Worm (Caenorhabditis elegans): Measurements from ENCODE around the gene F58B4.7.

DNA sequence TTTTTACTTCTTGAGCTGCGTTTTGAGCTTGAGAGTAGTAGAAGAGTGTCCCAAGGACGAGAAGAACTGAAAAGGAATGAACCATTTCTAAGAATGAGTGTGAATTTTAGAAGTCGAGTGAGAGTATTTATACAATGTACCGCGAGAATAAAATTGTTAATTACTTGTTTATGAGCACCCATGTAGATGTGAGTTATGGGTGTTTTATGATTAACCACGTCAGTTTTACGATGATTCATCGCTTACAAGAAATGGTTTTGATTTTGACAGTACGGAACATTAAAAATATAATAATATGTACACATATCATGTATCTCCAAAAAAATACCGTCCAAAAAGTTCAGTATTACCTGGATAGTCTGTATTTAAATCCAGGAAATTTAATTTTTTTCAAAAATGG is 31.2 kb upstream of the F58B4.7 start, which contains the start of gene clec-221:
- TF ChIP-seq nhr-237 (tag; optimal IDR thresholded peaks at IDR 0.05): no peak
- no peak for TF ChIP-seq pha-4 (tag; optimal IDR thresholded peaks at IDR 0.05)
- no peak for TF ChIP-seq unc-62 (GFP tag; optimal IDR thresholded peaks at IDR 0.05)
- no peak for TF ChIP-seq hmg-11 (tag; optimal IDR thresholded peaks at IDR 0.05)
- TF ChIP-seq fos-1 (tag; optimal IDR thresholded peaks at IDR 0.05): no peak
- TF ChIP-seq pqm-1 (tag; optimal IDR thresholded peaks at IDR 0.05): no peak
- no peak for TF ChIP-seq ztf-11 (tag; optimal IDR thresholded peaks at IDR 0.05)
- no peak for TF ChIP-seq egl-27 (tag; optimal IDR thresholded peaks at IDR 0.05)
- no peak for TF ChIP-seq nhr-23 (tag; optimal IDR thresholded peaks at IDR 0.05)
